Worm (Caenorhabditis elegans) whole organism, L3 larva: ENCODE data around the gene F54D10.9.
"Not testable (repeated sequence)": the region's sequence is repeated elsewhere in the genome, so short reads cannot be mapped to it uniquely, and the experiment has no call there.

Experiments used
- R02D3.7 ChIP-seq: fragments of 150-350 bp; optimal IDR thresholded peaks from 2 replicates; lab custom pipeline; 2014; ENCODE audit warnings: missing biosample characterization, missing genetic modification characterization
- ama-1 ChIP-seq: fragments of 150-350 bp; optimal IDR thresholded peaks from 2 replicates; lab custom pipeline; 2018
- ceh-16 ChIP-seq: sonication (generic microtip); optimal IDR thresholded peaks from 2 replicates; lab custom pipeline; 2017; ENCODE audit warnings: missing biosample characterization, missing genetic modification characterization
- ceh-28 ChIP-seq: fragments of 150-350 bp; optimal IDR thresholded peaks from 2 replicates; lab custom pipeline; 2014; ENCODE audit warnings: missing biosample characterization, missing genetic modification reagents, missing genetic modification characterization
- ceh-82 ChIP-seq: fragments of 150-350 bp; optimal IDR thresholded peaks from 2 replicates; lab custom pipeline; 2014; ENCODE audit warnings: missing biosample characterization, missing genetic modification characterization
- daf-12 ChIP-seq: fragments of 150-350 bp; optimal IDR thresholded peaks from 2 replicates; lab custom pipeline; 2014; ENCODE audit warnings: missing biosample characterization, missing genetic modification reagents, missing genetic modification characterization
- egl-27 ChIP-seq: sonication (generic microtip); optimal IDR thresholded peaks from 4 replicates; lab custom pipeline; 2017; ENCODE audit warnings: missing biosample characterization, missing genetic modification reagents, missing genetic modification characterization
- egl-5 ChIP-seq: fragments of 150-350 bp; optimal IDR thresholded peaks from 2 replicates; lab custom pipeline; 2017; ENCODE audit warnings: missing biosample characterization, missing genetic modification reagents, missing genetic modification characterization, inconsistent platforms
- elt-2 ChIP-seq: sonication (generic microtip); optimal IDR thresholded peaks from 2 replicates; lab custom pipeline; 2016; ENCODE audit warnings: missing genetic modification reagents, mild to moderate bottlenecking, missing genetic modification characterization, missing compliant biosample characterization
- fkh-10 ChIP-seq: sonication (generic microtip); optimal IDR thresholded peaks from 2 replicates; lab custom pipeline; 2017; ENCODE audit warnings: missing biosample characterization, missing genetic modification reagents, missing genetic modification characterization
- fos-1 ChIP-seq: fragments of 150-350 bp; optimal IDR thresholded peaks from 2 replicates; lab custom pipeline; 2014; ENCODE audit warnings: missing biosample characterization, missing genetic modification characterization
- jun-1 ChIP-seq: fragments of 150-350 bp; optimal IDR thresholded peaks from 2 replicates; lab custom pipeline; 2014; ENCODE audit warnings: missing biosample characterization, missing genetic modification reagents, missing genetic modification characterization
- lin-39 ChIP-seq: fragments of 150-350 bp; optimal IDR thresholded peaks from 2 replicates; lab custom pipeline; 2018; ENCODE audit warnings: missing biosample characterization, missing genetic modification reagents, missing genetic modification characterization
- mml-1 ChIP-seq: fragments of 150-350 bp; sonication (generic microtip); optimal IDR thresholded peaks from 3 replicates; lab custom pipeline; 2014; ENCODE audit warnings: missing biosample characterization, missing genetic modification characterization
- nfya-1 ChIP-seq: sonication (generic microtip); optimal IDR thresholded peaks from 2 replicates; lab custom pipeline; 2017; ENCODE audit warnings: missing genetic modification characterization, mild to moderate bottlenecking, missing compliant biosample characterization, antibody characterized with exemption, moderate library complexity; ENCODE audit not compliant: insufficient read depth
- nhr-11 ChIP-seq: fragments of 150-350 bp; optimal IDR thresholded peaks from 2 replicates; lab custom pipeline; 2014; ENCODE audit warnings: missing biosample characterization, missing genetic modification characterization
- nhr-12 ChIP-seq: fragments of 150-350 bp; optimal IDR thresholded peaks from 2 replicates; lab custom pipeline; 2014; ENCODE audit warnings: missing biosample characterization, missing genetic modification characterization
- nhr-23 ChIP-seq: fragments of 150-350 bp; optimal IDR thresholded peaks from 2 replicates; lab custom pipeline; 2014; ENCODE audit warnings: missing biosample characterization, missing genetic modification reagents, missing genetic modification characterization
- nhr-237 ChIP-seq: fragments of 150-350 bp; optimal IDR thresholded peaks from 2 replicates; lab custom pipeline; 2014; ENCODE audit warnings: missing biosample characterization, missing genetic modification characterization
- nhr-43 ChIP-seq: sonication (generic microtip); optimal IDR thresholded peaks from 2 replicates; lab custom pipeline; 2016; ENCODE audit warnings: mild to moderate bottlenecking, missing genetic modification characterization, missing compliant biosample characterization; ENCODE audit not compliant: poor library complexity, severe bottlenecking
- nhr-67 ChIP-seq: fragments of 150-350 bp; optimal IDR thresholded peaks from 2 replicates; lab custom pipeline; 2014; ENCODE audit warnings: missing biosample characterization, missing genetic modification characterization
- nhr-76 ChIP-seq: fragments of 150-350 bp; sonication (generic microtip); optimal IDR thresholded peaks from 5 replicates; lab custom pipeline; 2014; ENCODE audit warnings: missing biosample characterization, missing genetic modification characterization
- nhr-77 ChIP-seq: fragments of 150-350 bp; optimal IDR thresholded peaks from 2 replicates; lab custom pipeline; 2014; ENCODE audit warnings: missing biosample characterization, missing genetic modification characterization
- pha-4 ChIP-seq: fragments of 150-350 bp; optimal IDR thresholded peaks from 2 replicates; lab custom pipeline; 2014; ENCODE audit warnings: missing biosample characterization, missing genetic modification reagents, missing genetic modification characterization
- pqm-1 ChIP-seq: fragments of 150-350 bp; optimal IDR thresholded peaks from 2 replicates; lab custom pipeline; 2017; ENCODE audit warnings: missing biosample characterization, missing genetic modification characterization, inconsistent platforms
- sea-2 ChIP-seq: fragments of 150-350 bp; sonication (generic microtip); optimal IDR thresholded peaks from 4 replicates; lab custom pipeline; 2014; ENCODE audit warnings: missing biosample characterization, missing genetic modification reagents, missing genetic modification characterization
- snpc-4 ChIP-seq: fragments of 150-350 bp; optimal IDR thresholded peaks from 2 replicates; lab custom pipeline; 2014; ENCODE audit warnings: missing biosample characterization, missing genetic modification characterization
- tbx-2 ChIP-seq: sonication (generic microtip); optimal IDR thresholded peaks from 2 replicates; lab custom pipeline; 2016; ENCODE audit warnings: mild to moderate bottlenecking, missing genetic modification characterization, missing compliant biosample characterization
- unc-62 ChIP-seq: fragments of 150-350 bp; sonication (generic microtip); optimal IDR thresholded peaks from 4 replicates; lab custom pipeline; 2014; ENCODE audit warnings: missing biosample characterization, missing genetic modification reagents, missing genetic modification characterization
- zag-1 ChIP-seq: fragments of 150-350 bp; optimal IDR thresholded peaks from 2 replicates; lab custom pipeline; 2014; ENCODE audit warnings: missing biosample characterization, missing genetic modification characterization
- ztf-11 ChIP-seq: fragments of 150-350 bp; optimal IDR thresholded peaks from 2 replicates; lab custom pipeline; 2014; ENCODE audit warnings: missing biosample characterization, missing genetic modification characterization
- ztf-4 ChIP-seq: fragments of 150-350 bp; optimal IDR thresholded peaks from 2 replicates; lab custom pipeline; 2014; ENCODE audit warnings: missing biosample characterization, missing genetic modification characterization

F54D10.9 gene

DNA sequence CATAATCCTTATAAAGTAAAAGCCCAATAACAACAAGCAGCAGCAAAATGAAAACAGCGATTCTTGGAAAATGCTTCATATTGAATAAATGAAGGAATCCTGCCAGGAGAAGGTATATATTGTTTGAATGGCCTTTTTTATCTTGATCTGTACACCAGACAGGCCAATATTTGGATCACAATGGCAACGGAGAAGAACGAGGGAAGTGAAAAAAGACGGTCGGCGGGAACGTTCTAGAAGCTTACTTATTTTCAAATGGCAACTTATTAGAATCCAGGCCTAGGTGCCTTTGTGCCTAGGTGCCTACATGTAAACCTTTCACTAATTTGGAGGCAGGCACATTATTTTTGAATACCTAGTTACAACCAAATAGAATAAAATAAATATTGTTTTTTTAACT lies 4.5 kb downstream of the F54D10.9 start, which contains the start of gene F54D10.8:
TSS of gene F54D10.8 (minus strand) at position 101 of the 400 bp plus-strand sequence.
- TF ChIP-seq nhr-12 (tag; lab: Kevin White, UChicago) (no peak), mml-1 (no peak), zag-1 (tag; lab: Kevin White, UChicago) (no peak), nhr-67 (tag; lab: Kevin White, UChicago) (no peak), ztf-4 (tag; lab: Kevin White, UChicago) (no peak), nhr-11 (tag; lab: Kevin White, UChicago) (no peak), jun-1 (tag; lab: Kevin White, UChicago) (no peak), ama-1 (lab: Kevin White, UChicago) (no peak), nfya-1 (tag; lab: Kevin White, UChicago) (no peak), lin-39 (tag; lab: Kevin White, UChicago) (no peak), nhr-77 (tag; lab: Kevin White, UChicago) (no peak), nhr-76 (tag; lab: Kevin White, UChicago) (no peak), nhr-237 (tag; lab: Kevin White, UChicago) (no peak), tbx-2 (tag; lab: Kevin White, UChicago) (no peak), nhr-43 (no peak), egl-5 (tag; lab: Kevin White, UChicago) (no peak), egl-27 (tag; lab: Kevin White, UChicago) (no peak), fos-1 (tag; lab: Kevin White, UChicago) (no peak)

- TF ChIP-seq snpc-4 (tag; lab: Kevin White, UChicago): no peak
- TF ChIP-seq ceh-16 (tag; lab: Kevin White, UChicago): no peak
- no peak for TF ChIP-seq daf-12
- TF ChIP-seq ceh-82 (tag; lab: Kevin White, UChicago): no peak
- no peak for TF ChIP-seq nhr-12 (tag; lab: Kevin White, UChicago)
- no peak for TF ChIP-seq ceh-28 (tag; lab: Kevin White, UChicago)
- no peak for TF ChIP-seq fkh-10
- TF ChIP-seq ama-1 (lab: Kevin White, UChicago): no peak
- TF ChIP-seq pqm-1 (tag; lab: Kevin White, UChicago): no peak
- TF ChIP-seq jun-1 (tag; lab: Kevin White, UChicago): no peak
- no peak for TF ChIP-seq elt-2 (tag; lab: Kevin White, UChicago)
- TF ChIP-seq unc-62 (GFP tag; lab: Kevin White, UChicago): no peak
Measured at ce11 chrII:3823855-3824254, 8.4 kb downstream of the F54D10.9 start, which contains the start of gene skr-15. Gene skr-15 (plus strand): TSS chrII:3824155.

DNA sequence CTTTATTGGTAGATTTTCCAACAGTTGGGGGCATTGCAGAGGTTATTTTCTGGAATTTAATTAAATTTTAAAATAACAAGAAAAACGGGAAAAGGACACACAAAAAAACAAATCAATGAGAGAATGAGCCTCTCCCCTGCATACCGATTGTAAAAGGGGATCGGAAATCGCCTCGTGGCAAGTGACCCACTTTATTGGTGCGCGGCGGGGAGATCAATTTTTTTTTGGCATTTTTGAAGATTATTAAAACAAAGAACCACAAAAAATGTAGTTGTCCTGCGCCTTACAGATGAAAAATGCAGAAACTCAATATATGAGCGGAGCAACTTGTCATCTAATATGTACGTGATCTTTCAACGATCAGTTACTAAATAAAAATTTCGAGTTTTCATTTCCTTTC lies 11.0 kb downstream of the F54D10.9 start, which contains the start of gene F54D10.7:
TSS of gene F54D10.7 (minus strand) at position 49 of the 400 bp plus-strand sequence.
- no peak for TF ChIP-seq nhr-77 (tag; lab: Kevin White, UChicago)
- no peak for TF ChIP-seq fos-1 (tag; lab: Kevin White, UChicago)
- TF ChIP-seq ceh-28 (tag; lab: Kevin White, UChicago): no peak
- TF ChIP-seq snpc-4 (tag; lab: Kevin White, UChicago): no peak
- TF ChIP-seq R02D3.7 (tag; lab: Kevin White, UChicago): no peak
- no peak for TF ChIP-seq lin-39 (tag; lab: Kevin White, UChicago)
- no peak for TF ChIP-seq ztf-11 (tag; lab: Kevin White, UChicago)
- TF ChIP-seq elt-2 (tag; lab: Kevin White, UChicago): no peak
- no peak for TF ChIP-seq sea-2 (GFP tag; lab: Kevin White, UChicago)
- TF ChIP-seq pha-4: no peak

- TF ChIP-seq R02D3.7, nhr-23, nhr-77 (tag; lab: Kevin White, UChicago): not testable (repeated sequence)
Measured at ce11 chrII:3816251-3816849, 15.9 kb downstream of the F54D10.9 start, which contains the start of gene fbxa-24. Gene fbxa-24 (plus strand): TSS chrII:3816526.
